Worm (Caenorhabditis elegans) whole organism, L4/young adult: ENCODE results near the gene rpl-33.

Experiments used
- W03F9.2 ChIP-seq: fragments of 150-350 bp; optimal IDR thresholded peaks from 2 replicates; lab custom pipeline; 2014; ENCODE audit warnings: missing biosample characterization, missing genetic modification characterization
- dao-5 ChIP-seq: sonication (generic microtip); optimal IDR thresholded peaks from 2 replicates; lab custom pipeline; 2016; ENCODE audit warnings: missing genotype, missing genetic modification characterization, moderate library complexity, missing compliant biosample characterization
- him-1 ChIP-seq: sonication (generic microtip); optimal IDR thresholded peaks from 2 replicates; lab custom pipeline; 2016; ENCODE audit warnings: missing genotype, missing genetic modification reagents, missing genetic modification characterization, missing compliant biosample characterization

DNA sequence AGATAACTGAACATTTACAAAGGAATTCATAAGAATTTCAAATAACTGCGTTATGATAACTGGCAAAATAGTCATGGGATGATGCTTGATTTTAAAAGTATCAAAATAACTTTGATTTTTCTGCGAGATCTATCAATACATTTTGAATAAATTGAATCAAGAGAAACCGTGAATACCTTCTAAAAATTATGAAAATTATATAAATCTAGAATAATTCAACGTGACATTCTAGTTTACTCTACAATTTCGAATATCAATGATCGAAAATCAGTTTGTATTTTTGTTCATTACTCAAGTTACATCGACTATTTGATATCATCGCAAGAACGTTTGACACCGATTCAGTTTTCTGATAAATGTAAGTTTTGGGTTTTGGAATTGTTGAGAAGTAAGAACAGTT, 43.6 kb upstream of the rpl-33 start, which contains the start of gene acs-6:
- TF ChIP-seq dao-5 (no peak), him-1 (tag; lab: Kevin White, UChicago) (no peak), W03F9.2 (tag; lab: Kevin White, UChicago) (no peak)
